Fruit fly (Drosophila melanogaster): ENCODE data around the gene CG18787.

Gene CG18787

DNA sequence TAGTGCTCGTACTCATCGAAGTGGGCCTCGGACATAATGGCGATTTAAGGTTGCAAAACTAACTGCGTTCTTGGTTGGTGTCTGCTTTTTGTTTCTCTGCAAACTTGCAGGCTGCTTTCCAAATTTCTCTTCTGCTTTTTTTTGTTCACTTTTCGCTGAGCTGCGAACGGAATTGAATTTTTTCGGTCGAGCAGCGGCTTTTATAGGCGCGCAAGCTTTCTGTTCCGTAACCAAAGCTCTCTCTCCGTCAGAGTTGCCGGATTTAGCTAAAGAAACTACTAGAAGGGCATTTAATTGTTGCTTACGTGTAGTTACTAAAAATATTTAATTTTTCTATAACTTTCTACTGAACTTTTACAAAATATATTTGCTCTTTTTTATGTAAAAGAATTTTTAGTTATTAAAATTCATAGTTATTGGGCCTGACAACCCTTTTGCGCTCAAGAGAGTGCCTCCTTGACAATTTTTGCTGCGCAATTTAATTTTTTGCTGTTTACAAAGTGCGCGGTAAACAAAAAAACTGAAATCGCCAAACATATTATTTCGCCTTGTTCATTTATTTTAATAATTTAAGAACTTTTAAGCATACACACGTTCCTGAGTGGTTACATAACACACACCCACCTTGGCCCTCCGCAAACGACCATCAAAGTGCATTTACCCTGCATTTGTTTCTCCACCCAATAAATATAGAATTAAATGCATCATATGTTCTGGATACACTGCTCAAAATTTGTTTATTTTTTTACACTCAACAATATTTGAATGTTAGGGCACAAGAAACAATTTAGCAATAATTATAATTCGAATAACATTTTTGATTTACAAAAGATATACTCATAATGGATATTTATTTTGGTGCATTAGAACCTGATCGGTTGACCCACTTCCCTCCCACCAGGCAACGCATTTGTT is 47.1 kb upstream of the CG18787 start, which contains the start of gene CG6770 (continued):
- TF ChIP-seq inv (GFP tag; IDR thresholded peaks at IDR 0.05; ENCODE audit: partially characterized antibody) (no peak), CG11696 (GFP tag; IDR thresholded peaks at IDR 0.05) (peak; percentile 71), CG13775 (GFP tag; optimal IDR thresholded peaks at IDR 0.05) (peak; percentile 59), CG10431 (GFP tag; optimal IDR thresholded peaks at IDR 0.05) (peak; percentile 47), slou (GFP tag; optimal IDR thresholded peaks at IDR 0.05) (no peak), zen2 (GFP tag; IDR thresholded peaks at IDR 0.05; ENCODE audit: partially characterized antibody) (no peak), run (tag; optimal IDR thresholded peaks at IDR 0.05) (peak; percentile 72), slbo (GFP tag; IDR thresholded peaks at IDR 0.05) (peak; percentile 85), Rx (GFP tag; IDR thresholded peaks at IDR 0.05) (no peak), zfh2 (GFP tag; optimal IDR thresholded peaks at IDR 0.05) (peak; percentile 51), CG7556 (GFP tag; optimal IDR thresholded peaks at IDR 0.05) (peak; percentile 90), Adf1 (GFP tag; IDR thresholded peaks at IDR 0.05) (peak; percentile 62), CG4424 (GFP tag; optimal IDR thresholded peaks at IDR 0.05) (peak; percentile 19), gcm2 (GFP tag; optimal IDR thresholded peaks at IDR 0.05) (peak; percentile 8), her (GFP tag; optimal IDR thresholded peaks at IDR 0.05) (peak; percentile 64), CG10979 (tag; optimal IDR thresholded peaks at IDR 0.05) (peak; percentile 64), eyg (GFP tag; optimal IDR thresholded peaks at IDR 0.05) (no peak), Awh (GFP tag; IDR thresholded peaks at IDR 0.05) (peak; percentile 79), CG17186 (GFP tag; optimal IDR thresholded peaks at IDR 0.05) (no peak), CG17802 (tag; optimal IDR thresholded peaks at IDR 0.05) (no peak), psq (GFP tag; optimal IDR thresholded peaks at IDR 0.05) (no peak), CG18619 (GFP tag; optimal IDR thresholded peaks at IDR 0.05) (peak; percentile 86), CG4730 (GFP tag; IDR thresholded peaks at IDR 0.05) (peak; percentile 70), yki (optimal IDR thresholded peaks at IDR 0.05) (no peak), lov (optimal IDR thresholded peaks at IDR 0.05) (no peak), lov (GFP tag; IDR thresholded peaks at IDR 0.05) (peak; percentile 42; the same call in 1 of the 3 replicates), ato (GFP tag; IDR thresholded peaks at IDR 0.05; ENCODE audit: partially characterized antibody) (no peak), CG17385 (GFP tag; optimal IDR thresholded peaks at IDR 0.05) (peak; percentile 77), CG17361 (GFP tag; IDR thresholded peaks at IDR 0.05) (peak; percentile 81), grau (tag; optimal IDR thresholded peaks at IDR 0.05) (peak; percentile 88), CG1602 (GFP tag; optimal IDR thresholded peaks at IDR 0.05) (peak; percentile 39), CG6791 (GFP tag; IDR thresholded peaks at IDR 0.05; ENCODE audit: partially characterized antibody) (no peak), salm (tag; optimal IDR thresholded peaks at IDR 0.05) (peak; percentile 70), ham (GFP tag; IDR thresholded peaks at IDR 0.05) (no peak), CG7963 (GFP tag; IDR thresholded peaks at IDR 0.05; ENCODE audit: partially characterized antibody) (peak; percentile 35; the same call in 1 of the 3 replicates), CG4820 (GFP tag; optimal IDR thresholded peaks at IDR 0.05) (peak; percentile 27), CG1024 (GFP tag; IDR thresholded peaks at IDR 0.05) (no peak; the same call in none of the 2 replicates), bigmax (GFP tag; optimal IDR thresholded peaks at IDR 0.05) (peak; percentile 58), jumu (GFP tag; optimal IDR thresholded peaks at IDR 0.05) (no peak), CG4282 (GFP tag; optimal IDR thresholded peaks at IDR 0.05) (peak; percentile 16), cg (GFP tag; optimal IDR thresholded peaks at IDR 0.05) (no peak), ara (GFP tag; IDR thresholded peaks at IDR 0.05) (peak; percentile 62), CG10267 (tag; optimal IDR thresholded peaks at IDR 0.05) (peak; percentile 74), pum (GFP tag; optimal IDR thresholded peaks at IDR 0.05) (no peak), gce (GFP tag; IDR thresholded peaks at IDR 0.05) (peak; percentile 71), CG10274 (GFP tag; optimal IDR thresholded peaks at IDR 0.05) (no peak), disco-r (GFP tag; optimal IDR thresholded peaks at IDR 0.05) (no peak), Lim3 (GFP tag; IDR thresholded peaks at IDR 0.05) (no peak), CG2202 (tag; optimal IDR thresholded peaks at IDR 0.05) (no peak), Sin3A (optimal IDR thresholded peaks at IDR 0.05) (no peak)

All from whole organism, embryonic.